Fruit fly (Drosophila melanogaster): ENCODE data around the gene CG3448.

Gene CG3448

dm6 chr3L:9410754-9411423 lies 40.5 kb downstream of the CG3448 start, which contains the start of the genes CG4022 and Cpsf5 (continued):
- no peak for TF ChIP-seq CG8319 (GFP tag; optimal IDR thresholded peaks at IDR 0.05)
- no peak for TF ChIP-seq spab (GFP tag; optimal IDR thresholded peaks at IDR 0.05)
- TF ChIP-seq CG16779 (tag; optimal IDR thresholded peaks at IDR 0.05) = no peak
- TF ChIP-seq Sox102F (GFP tag; optimal IDR thresholded peaks at IDR 0.05) = peak; percentile 77
- TF ChIP-seq CG32006 (GFP tag; optimal IDR thresholded peaks at IDR 0.05) = peak; percentile 82
- peak; percentile 29 for TF ChIP-seq CG8632 (GFP tag; optimal IDR thresholded peaks at IDR 0.05)
- no peak for TF ChIP-seq Hr38 (GFP tag; optimal IDR thresholded peaks at IDR 0.05)
- TF ChIP-seq Lpt (GFP tag; optimal IDR thresholded peaks at IDR 0.05) = peak; percentile 49
- peak; percentile 34 to 47 for TF ChIP-seq ss (GFP tag; optimal IDR thresholded peaks at IDR 0.05)
- peak; percentile 91 for TF ChIP-seq Eip78C (GFP tag)
- peak; percentile 79 for TF ChIP-seq CG10631 (GFP tag; optimal IDR thresholded peaks at IDR 0.05)
- no peak for TF ChIP-seq fd85E (GFP tag; optimal IDR thresholded peaks at IDR 0.05)
- TF ChIP-seq CG31627 (GFP tag; optimal IDR thresholded peaks at IDR 0.05) = peak; percentile 67
- TF ChIP-seq CG10669 (GFP tag; optimal IDR thresholded peaks at IDR 0.05) = no peak
- peak; percentile 70 for TF ChIP-seq Sox14 (GFP tag; optimal IDR thresholded peaks at IDR 0.05)
- TF ChIP-seq Gug (GFP tag; IDR thresholded peaks at IDR 0.05) = no peak; the same call in 1 of the 2 replicates
- TF ChIP-seq CG11294 (GFP tag; IDR thresholded peaks at IDR 0.05) = 0 out of 2 replicates have a peak, but pooled peaks have one; percentile 22
- TF ChIP-seq fkh (GFP tag; optimal IDR thresholded peaks at IDR 0.05) = peak; percentile 99
- peak; percentile 46 for TF ChIP-seq Sox15 (GFP tag; optimal IDR thresholded peaks at IDR 0.05)
- TF ChIP-seq CG6854 (GFP tag; optimal IDR thresholded peaks at IDR 0.05) = no peak
- peak; percentile 45 for TF ChIP-seq CG11762 (GFP tag; optimal IDR thresholded peaks at IDR 0.05; ENCODE audit: insufficient read depth)
- TF ChIP-seq eg (GFP tag; IDR thresholded peaks at IDR 0.05) = peak; percentile 83; the same call in 2 of the 3 replicates
- no peak for TF ChIP-seq CG9139 (GFP tag; optimal IDR thresholded peaks at IDR 0.05)
- peak; percentile 62 for TF ChIP-seq cyc (GFP tag; optimal IDR thresholded peaks at IDR 0.05)
- TF ChIP-seq Hr39 (GFP tag; optimal IDR thresholded peaks at IDR 0.05) = peak; percentile 62
- peak; percentile 84 for TF ChIP-seq pdm3 (GFP tag; optimal IDR thresholded peaks at IDR 0.05)
- no peak for TF ChIP-seq dac (GFP tag; optimal IDR thresholded peaks at IDR 0.05)
- TF ChIP-seq Ets21C (GFP tag; optimal IDR thresholded peaks at IDR 0.05) = peak; percentile 46
- peak; percentile 69 for TF ChIP-seq Eip93F (GFP tag; optimal IDR thresholded peaks at IDR 0.05)
- peak; percentile 54 for TF ChIP-seq net (GFP tag; optimal IDR thresholded peaks at IDR 0.05)
- peak; percentile 65 for TF ChIP-seq vri (GFP tag; optimal IDR thresholded peaks at IDR 0.05)

DNA sequence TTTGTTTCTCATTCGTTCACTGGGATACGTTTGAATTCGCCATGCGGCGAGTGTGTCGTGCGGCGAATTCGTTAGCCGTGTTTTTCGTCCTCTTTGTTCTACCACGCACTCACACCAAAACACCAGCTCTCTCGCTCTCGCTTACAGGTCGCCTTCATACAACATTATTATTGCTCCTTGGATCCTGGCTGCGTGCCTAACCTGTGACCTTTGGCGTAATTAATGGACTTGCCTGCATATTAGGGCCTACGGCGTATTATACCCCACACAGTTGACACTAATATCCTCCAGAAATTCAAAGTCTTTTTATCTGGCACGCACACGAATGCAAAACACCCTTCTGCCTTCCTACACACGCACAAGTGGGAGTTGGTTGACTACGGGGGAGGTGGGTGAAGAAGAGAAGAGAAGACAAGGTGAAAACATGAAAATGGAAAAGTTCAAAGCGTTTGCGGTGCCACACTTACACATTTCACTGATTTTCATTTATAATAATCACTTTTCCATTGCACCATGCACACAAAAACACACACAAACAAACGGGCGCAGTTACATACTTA lies 41.3 kb downstream of the CG3448 start:
- TF ChIP-seq CG10631 (GFP tag; optimal IDR thresholded peaks at IDR 0.05) (no peak), Sox14 (GFP tag; optimal IDR thresholded peaks at IDR 0.05) (peak; percentile 80), CG1621 (tag; optimal IDR thresholded peaks at IDR 0.05) (peak; percentile 52), ss (GFP tag; optimal IDR thresholded peaks at IDR 0.05) (peak; percentile 23 to 41)

DNA sequence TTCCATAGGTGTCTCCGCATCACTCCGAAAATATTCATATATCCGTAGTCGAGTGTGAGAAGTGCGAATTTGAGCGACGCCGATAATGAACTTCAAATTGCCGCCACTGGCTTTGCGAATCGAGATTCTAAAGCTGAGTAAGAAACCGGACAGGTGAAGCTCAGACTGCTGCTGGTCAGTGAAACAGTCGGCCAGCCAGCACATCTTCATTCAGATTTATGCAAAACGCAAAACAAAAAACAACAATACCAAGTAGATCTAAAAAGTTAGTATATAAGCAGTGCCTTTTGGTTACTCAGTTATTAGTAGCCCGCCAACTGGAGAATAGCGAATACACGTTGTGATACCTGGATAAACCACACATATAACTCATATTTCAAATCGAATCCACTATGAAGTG lies 46.9 kb downstream of the CG3448 start, which contains the start of gene Cpr67B:
TSS of gene Cpr67B (plus strand) at position 301 of the 400 bp plus-strand sequence.
- TF ChIP-seq lz (GFP tag; optimal IDR thresholded peaks at IDR 0.05) (no peak), esn (GFP tag; optimal IDR thresholded peaks at IDR 0.05) (no peak), dsx (GFP tag; optimal IDR thresholded peaks at IDR 0.05; ENCODE audit: poor library complexity, severe bottlenecking) (no peak), Sox14 (GFP tag; optimal IDR thresholded peaks at IDR 0.05) (no peak), Sox102F (GFP tag; optimal IDR thresholded peaks at IDR 0.05) (no peak), fd59A (GFP tag; optimal IDR thresholded peaks at IDR 0.05) (no peak), CG10669 (GFP tag; optimal IDR thresholded peaks at IDR 0.05) (no peak), Ets96B (tag; optimal IDR thresholded peaks at IDR 0.05) (no peak), acj6 (GFP tag; optimal IDR thresholded peaks at IDR 0.05) (no peak), Eip78C (GFP tag) (no peak), Smox (GFP tag; optimal IDR thresholded peaks at IDR 0.05) (no peak)

Data from whole organism, prepupa.